Fruit fly (Drosophila melanogaster) whole organism, embryonic: ENCODE results near the gene esc.

Experiments
- Aef1 ChIP-seq: fragments of 200-800 bp; sonication (Bioruptor generic); IDR thresholded peaks from 3 replicates; pipeline ENCODE4 v1.3.6; 2022; ENCODE audit warnings: missing biosample characterization, missing genetic modification characterization
- Awh ChIP-seq: fragments of 200-800 bp; sonication (Bioruptor generic); IDR thresholded peaks from 2 replicates; pipeline ENCODE4, ENCODE4 v1.3.6; 2022; ENCODE audit warnings: missing biosample characterization, missing genetic modification characterization
- BEAF-32 ChIP-seq: fragments of 200-800 bp; sonication (Bioruptor generic); optimal IDR thresholded peaks from 3 replicates; lab custom pipeline; 2017; ENCODE audit warnings: missing biosample characterization, missing genetic modification characterization, mild to moderate bottlenecking, moderate library complexity, missing genetic modification reagents
- CG10366 ChIP-seq: fragments of 200-800 bp; sonication (Bioruptor generic); IDR thresholded peaks from 2 replicates; pipeline ENCODE4 v1.3.6; 2022; ENCODE audit warnings: missing biosample characterization, missing genetic modification characterization
- CG10654 ChIP-seq: fragments of 200-800 bp; sonication (Bioruptor generic); optimal IDR thresholded peaks from 2 replicates; lab custom pipeline; 2016; ENCODE audit warnings: missing biosample characterization, missing genetic modification characterization
- CG11247 ChIP-seq: fragments of 200-800 bp; sonication (Bioruptor generic); IDR thresholded peaks from 2 replicates; pipeline ENCODE4 v1.3.6; 2022; ENCODE audit warnings: missing biosample characterization, missing genetic modification characterization
- CG15601 ChIP-seq: fragments of 200-800 bp; sonication (Bioruptor generic); optimal IDR thresholded peaks from 3 replicates; lab custom pipeline; 2019; ENCODE audit warnings: missing biosample characterization, mild to moderate bottlenecking, missing genetic modification characterization, moderate library complexity
- CG1602 ChIP-seq: fragments of 200-800 bp; sonication (Bioruptor generic); optimal IDR thresholded peaks from 3 replicates; lab custom pipeline; 2016; ENCODE audit warnings: missing biosample characterization, missing genetic modification characterization
- CG16813 ChIP-seq: fragments of 200-800 bp; sonication (Bioruptor generic); IDR thresholded peaks from 3 replicates; pipeline ENCODE4 v1.3.6; 2022; ENCODE audit warnings: missing biosample characterization, missing genetic modification characterization; ENCODE audit not compliant: partially characterized antibody
- CG18764 ChIP-seq: fragments of 200-800 bp; sonication (Bioruptor generic); optimal IDR thresholded peaks from 3 replicates; lab custom pipeline; 2016; ENCODE audit warnings: missing biosample characterization, missing genetic modification characterization
- CG2129 ChIP-seq: fragments of 200-800 bp; sonication (Bioruptor generic); IDR thresholded peaks from 2 replicates; pipeline ENCODE4 v1.3.6; 2022; ENCODE audit warnings: missing biosample characterization, missing genetic modification characterization; ENCODE audit not compliant: partially characterized antibody
- CG34422 ChIP-seq: fragments of 200-800 bp; sonication (Bioruptor generic); IDR thresholded peaks from 3 replicates; pipeline ENCODE4 v1.3.6; 2022; ENCODE audit warnings: missing biosample characterization, missing genetic modification characterization
- CG3726 ChIP-seq: fragments of 200-800 bp; sonication (Bioruptor generic); IDR thresholded peaks from 3 replicates; pipeline ENCODE4, ENCODE4 v1.3.6; 2022; ENCODE audit warnings: missing biosample characterization, missing genetic modification characterization
- CG42726 ChIP-seq: fragments of 200-800 bp; sonication (Bioruptor generic); IDR thresholded peaks from 2 replicates; pipeline ENCODE4 v1.3.6; 2022; ENCODE audit warnings: missing biosample characterization, missing genetic modification characterization; ENCODE audit not compliant: partially characterized antibody
- CG7928 ChIP-seq: fragments of 200-800 bp; sonication (Bioruptor generic); optimal IDR thresholded peaks from 2 replicates; lab custom pipeline; 2017; ENCODE audit warnings: missing biosample characterization, mild to moderate bottlenecking, missing genetic modification characterization
- CG9932 ChIP-seq: fragments of 200-800 bp; sonication (Bioruptor generic); IDR thresholded peaks from 2 replicates; pipeline ENCODE4 v1.3.6; 2022; ENCODE audit warnings: missing biosample characterization, missing genetic modification characterization
- Dfd ChIP-seq, 2 experiments: fragments of >200 bp; optimal IDR thresholded peaks; 2 replicates each; lab custom pipeline; 2017; ENCODE audit warnings: missing biosample characterization in 2 of 2, missing genetic modification characterization in 2 of 2
- Dll ChIP-seq: fragments of 200-800 bp; sonication (Bioruptor generic); IDR thresholded peaks from 4 replicates; pipeline ENCODE4 v1.3.6; 2022; ENCODE audit warnings: missing biosample characterization, missing genetic modification characterization; ENCODE audit not compliant: partially characterized antibody
- Drgx ChIP-seq: fragments of 200-800 bp; sonication (Bioruptor generic); IDR thresholded peaks from 2 replicates; pipeline ENCODE4 v1.3.6; 2022; ENCODE audit warnings: missing biosample characterization, missing genetic modification characterization
- Hr39 ChIP-seq: fragments of >200 bp; optimal IDR thresholded peaks from 2 replicates; lab custom pipeline; 2017
- Med ChIP-seq: fragments of 200-800 bp; sonication (Bioruptor generic); peaks from one replicate; lab custom pipeline; 2016; ENCODE audit warnings: missing biosample characterization, missing genetic modification characterization, mild to moderate bottlenecking, inconsistent platforms, moderate library complexity
- Rfx ChIP-seq: fragments of 200-800 bp; sonication (Bioruptor generic); IDR thresholded peaks from 2 replicates; pipeline ENCODE4 v1.3.6; 2022; ENCODE audit warnings: missing biosample characterization, missing genetic modification characterization
- Sin3A ChIP-seq: fragments of >200 bp; optimal IDR thresholded peaks from 2 replicates; lab custom pipeline; 2018
- Sox100B ChIP-seq: fragments of 200-800 bp; sonication (Bioruptor generic); optimal IDR thresholded peaks from 3 replicates; lab custom pipeline; 2018; ENCODE audit warnings: missing biosample characterization, mild to moderate bottlenecking, missing genetic modification characterization
- Sry-δ ChIP-seq: fragments of 200-800 bp; sonication (Bioruptor generic); optimal IDR thresholded peaks from 2 replicates; lab custom pipeline; 2016; ENCODE audit warnings: missing biosample characterization, missing genetic modification characterization
- amos ChIP-seq: fragments of 200-800 bp; sonication (Bioruptor generic); IDR thresholded peaks from 2 replicates; pipeline ENCODE4 v1.3.6; 2022; ENCODE audit warnings: missing biosample characterization, missing genetic modification characterization; ENCODE audit not compliant: partially characterized antibody
- bcd ChIP-seq: fragments of 200-800 bp; sonication (Bioruptor generic); optimal IDR thresholded peaks from 2 replicates; lab custom pipeline; 2017; ENCODE audit warnings: missing biosample characterization, mild to moderate bottlenecking, missing genetic modification characterization
- fd96Cb ChIP-seq: fragments of 200-800 bp; sonication (Bioruptor generic); optimal IDR thresholded peaks from 2 replicates; lab custom pipeline; 2018; ENCODE audit warnings: missing biosample characterization, mild to moderate bottlenecking, missing genetic modification characterization, moderate library complexity
- hbn ChIP-seq: fragments of 200-800 bp; sonication (Bioruptor generic); IDR thresholded peaks from 2 replicates; pipeline ENCODE4 v1.3.6; 2022; ENCODE audit warnings: missing biosample characterization, missing genetic modification characterization; ENCODE audit not compliant: partially characterized antibody
- insv ChIP-seq, 2 experiments: fragments of 200-800 bp; sonication (Bioruptor generic); optimal IDR thresholded peaks; 3 replicates each; lab custom pipeline; 2016 to 2018; ENCODE audit warnings: missing biosample characterization in 2 of 2, missing genetic modification characterization in 2 of 2
- jigr1 ChIP-seq: fragments of 200-800 bp; sonication (Bioruptor generic); IDR thresholded peaks from 3 replicates; pipeline ENCODE4 v1.3.6; 2022; ENCODE audit warnings: missing biosample characterization, missing genetic modification characterization
- kah ChIP-seq: fragments of 200-800 bp; sonication (Bioruptor generic); optimal IDR thresholded peaks from 2 replicates; lab custom pipeline; 2018; ENCODE audit warnings: missing biosample characterization, mild to moderate bottlenecking, missing genetic modification characterization
- pros ChIP-seq: fragments of 200-800 bp; sonication (Bioruptor generic); optimal IDR thresholded peaks from 3 replicates; lab custom pipeline; 2019; ENCODE audit warnings: missing biosample characterization, mild to moderate bottlenecking, missing genetic modification characterization, moderate library complexity
- psq ChIP-seq: fragments of 200-800 bp; sonication (Bioruptor generic); optimal IDR thresholded peaks from 2 replicates; lab custom pipeline; 2017; ENCODE audit warnings: missing biosample characterization, missing genetic modification characterization
- scrt ChIP-seq: fragments of 200-800 bp; sonication (Bioruptor generic); optimal IDR thresholded peaks from 2 replicates; lab custom pipeline; 2018; ENCODE audit warnings: missing biosample characterization, mild to moderate bottlenecking, missing genetic modification characterization, moderate library complexity
- slbo ChIP-seq: fragments of 200-800 bp; sonication (Bioruptor generic); IDR thresholded peaks from 2 replicates; pipeline ENCODE4 v1.3.6; 2022; ENCODE audit warnings: missing biosample characterization, missing genetic modification characterization
- slou ChIP-seq: fragments of 200-800 bp; sonication (Bioruptor generic); optimal IDR thresholded peaks from 3 replicates; lab custom pipeline; 2016; ENCODE audit warnings: missing biosample characterization, missing genetic modification characterization
- ssp ChIP-seq: fragments of 200-800 bp; sonication (Bioruptor generic); IDR thresholded peaks from 2 replicates; pipeline ENCODE4 v1.3.6; 2022; ENCODE audit warnings: missing biosample characterization, missing genetic modification characterization
- stwl ChIP-seq: fragments of 200-800 bp; sonication (Bioruptor generic); optimal IDR thresholded peaks from 3 replicates; lab custom pipeline; 2018; ENCODE audit warnings: missing biosample characterization, mild to moderate bottlenecking, missing genetic modification characterization, moderate library complexity
- sug ChIP-seq: fragments of 200-800 bp; optimal IDR thresholded peaks from 2 replicates; lab custom pipeline; 2019; ENCODE audit warnings: missing biosample characterization, mild to moderate bottlenecking, missing genetic modification characterization, moderate library complexity
- toy ChIP-seq: fragments of 200-800 bp; sonication (Bioruptor generic); IDR thresholded peaks from 2 replicates; pipeline ENCODE4 v1.3.6; 2022; ENCODE audit warnings: missing biosample characterization, missing genetic modification characterization
- zen ChIP-seq: fragments of 200-800 bp; sonication (Bioruptor generic); optimal IDR thresholded peaks from 3 replicates; lab custom pipeline; 2018; ENCODE audit warnings: missing biosample characterization, mild to moderate bottlenecking, missing genetic modification characterization, moderate library complexity

The esc gene

DNA sequence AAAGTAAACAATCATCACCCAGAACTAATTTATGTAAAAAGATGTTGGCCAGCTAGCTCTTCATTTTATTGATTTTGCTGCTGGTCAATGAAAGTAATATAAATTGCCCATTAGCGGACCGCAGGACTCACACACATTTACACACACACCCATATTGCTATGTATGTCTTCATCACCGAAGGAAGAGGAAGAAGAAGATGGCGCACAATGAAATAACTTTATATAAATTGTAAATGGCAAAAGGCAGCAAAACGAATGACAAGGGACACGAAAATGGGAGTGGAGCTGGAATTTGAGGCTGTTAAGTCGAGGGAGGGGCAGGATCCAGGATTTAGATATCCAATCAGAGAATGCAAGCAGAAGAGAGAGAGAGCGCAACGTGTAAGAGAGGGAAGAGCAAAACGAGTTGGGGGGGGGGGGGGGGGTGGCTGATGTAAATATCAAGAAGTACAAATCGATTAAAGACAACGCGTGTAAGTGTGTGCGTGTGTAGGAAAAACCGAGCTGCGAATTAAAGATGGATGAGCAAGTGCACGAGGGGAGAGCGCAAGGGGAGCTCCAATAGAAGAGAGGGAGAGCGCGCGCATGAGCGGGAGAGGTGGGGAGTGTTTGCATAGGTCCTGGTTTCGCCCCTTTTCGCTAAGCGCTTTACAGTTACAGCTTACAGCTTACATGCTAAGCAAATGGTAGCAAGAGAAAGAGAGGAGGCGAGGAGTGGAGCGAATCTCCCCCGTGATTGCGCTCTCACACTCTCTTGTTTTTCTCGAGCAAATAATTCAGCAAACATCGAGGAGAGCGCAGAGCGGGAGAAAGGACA, 24.8 kb downstream of the esc start (continued):
- TF ChIP-seq psq = peak; percentile 6
- TF ChIP-seq Drgx = 0 out of 2 replicates have a peak, but pooled peaks have one; percentile 20
- TF ChIP-seq pros (GFP tag; lab: Kevin White, UChicago) = peak; percentile 47
- no peak for TF ChIP-seq CG15601 (tag; lab: Kevin White, UChicago)
- TF ChIP-seq Aef1 (GFP tag; lab: Robert Waterston, UW) = no peak
- TF ChIP-seq CG1602 (GFP tag; lab: Kevin White, UChicago) = no peak
- no peak for TF ChIP-seq slbo
- no peak for TF ChIP-seq sug (tag; lab: Kevin White, UChicago)
- TF ChIP-seq CG34422 = 0 out of 3 replicates have a peak, but pooled peaks have one; percentile 26
- peak; percentile 29 for TF ChIP-seq Hr39
- 0 out of 2 replicates have a peak, but pooled peaks have one; percentile 5 for TF ChIP-seq Rfx (GFP tag; lab: Robert Waterston, UW)

- TF ChIP-seq jigr1 (GFP tag; lab: Robert Waterston, UW) (no peak), Dfd (GFP tag; optimal IDR thresholded peaks at IDR 0.05; lab: Kevin White, UChicago) (peak in 1 of 2 experiments; percentile 84), zen (tag; lab: Kevin White, UChicago) (no peak), kah (GFP tag; lab: Kevin White, UChicago) (peak; percentile 14), CG10654 (GFP tag; lab: Kevin White, UChicago) (no peak), Med (GFP tag; lab: Kevin White, UChicago) (peak; percentile 50), CG42726 (GFP tag; lab: Robert Waterston, UW) (0 out of 2 replicates have a peak, but pooled peaks have one; percentile 16)
These were observed 32.1 kb downstream of the esc start for dm6 chr2L:11797127-11797526.

DNA sequence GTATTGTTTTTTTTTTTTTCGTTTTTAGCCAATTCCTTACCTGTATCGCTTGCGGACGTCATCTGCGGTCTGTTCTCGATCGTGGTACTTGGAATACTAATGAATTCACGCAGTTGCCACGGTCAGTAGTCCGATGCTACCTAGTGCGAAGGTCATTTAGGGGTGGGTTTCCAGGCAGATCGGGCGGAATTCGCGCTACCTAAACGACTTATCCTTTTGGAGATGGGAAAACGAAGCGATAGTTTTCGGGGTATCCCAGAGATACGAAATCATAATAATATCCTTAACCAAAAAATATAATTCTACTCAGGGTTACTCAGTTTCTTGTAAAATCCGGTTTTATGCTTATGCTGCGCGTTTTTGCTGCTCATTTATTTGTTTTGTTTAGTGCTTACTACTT, 35.2 kb downstream of the esc start, which contains the start of gene CG14937:
TSS of gene CG14937 (minus strand) at position 101 of the 400 bp plus-strand sequence.
- TF ChIP-seq BEAF-32 (GFP tag; lab: Kevin White, UChicago) (peak; percentile 36), pros (GFP tag; lab: Kevin White, UChicago) (peak; percentile 1), Dll (GFP tag; lab: Robert Waterston, UW) (peak; percentile 41; the same call in 1 of the 4 replicates), Sry-δ (GFP tag; lab: Kevin White, UChicago) (peak; percentile 42), Drgx (no peak), CG9932 (GFP tag; lab: Robert Waterston, UW) (no peak), insv (GFP tag; optimal IDR thresholded peaks at IDR 0.05; lab: Kevin White, UChicago) (peak in 1 of 2 experiments; percentile 1), amos (peak; percentile 40; the same call in 1 of the 2 replicates), ssp (no peak), stwl (tag; lab: Kevin White, UChicago) (peak; percentile 9), CG2129 (GFP tag; lab: Robert Waterston, UW) (peak; percentile 27; the same call in 1 of the 2 replicates), zen (tag; lab: Kevin White, UChicago) (peak; percentile 76), CG16813 (GFP tag; lab: Robert Waterston, UW) (peak; percentile 45; the same call in 1 of the 3 replicates)

DNA sequence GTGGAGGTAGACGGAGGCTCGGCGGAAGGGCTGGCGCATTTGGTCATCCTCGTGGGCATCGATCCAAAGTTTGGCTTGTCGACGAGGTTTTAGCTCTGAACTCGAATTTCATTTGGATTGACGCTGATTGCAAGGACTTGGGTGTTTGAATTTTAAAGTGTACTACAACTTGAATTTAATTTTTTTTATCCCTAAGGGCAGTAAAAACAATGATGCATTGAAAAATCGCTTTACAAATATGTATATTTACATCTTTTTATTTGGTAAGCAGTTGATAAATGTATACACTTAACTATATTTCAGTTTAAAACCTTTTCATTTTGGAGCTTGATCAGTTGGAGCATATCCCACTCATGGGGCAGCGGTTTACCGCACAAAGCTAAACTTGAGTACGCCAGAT, 36.9 kb downstream of the esc start, which contains the start of gene Tsp33B:
TSS of gene Tsp33B (minus strand) at position 101 of the 400 bp plus-strand sequence.
- no peak for TF ChIP-seq Sin3A (lab: Kevin White, UChicago)
- no peak for TF ChIP-seq CG3726 (GFP tag; lab: Robert Waterston, UW)
- no peak for TF ChIP-seq Awh
- TF ChIP-seq CG7928 = no peak
- TF ChIP-seq Sox100B = no peak
- TF ChIP-seq CG10366 (GFP tag; lab: Robert Waterston, UW) = no peak
- TF ChIP-seq CG18764 = no peak
- no peak for TF ChIP-seq toy (GFP tag; lab: Robert Waterston, UW)
- no peak for TF ChIP-seq bcd
- no peak for TF ChIP-seq hbn (GFP tag; lab: Robert Waterston, UW)
- TF ChIP-seq CG11247 (GFP tag; lab: Robert Waterston, UW) = no peak
- no peak for TF ChIP-seq fd96Cb (tag; lab: Kevin White, UChicago)
- TF ChIP-seq slou (GFP tag; lab: Kevin White, UChicago) = no peak
- no peak for TF ChIP-seq scrt (GFP tag; lab: Kevin White, UChicago)
